Worm (Caenorhabditis elegans): Measurements from ENCODE around the gene sod-5.

DNA sequence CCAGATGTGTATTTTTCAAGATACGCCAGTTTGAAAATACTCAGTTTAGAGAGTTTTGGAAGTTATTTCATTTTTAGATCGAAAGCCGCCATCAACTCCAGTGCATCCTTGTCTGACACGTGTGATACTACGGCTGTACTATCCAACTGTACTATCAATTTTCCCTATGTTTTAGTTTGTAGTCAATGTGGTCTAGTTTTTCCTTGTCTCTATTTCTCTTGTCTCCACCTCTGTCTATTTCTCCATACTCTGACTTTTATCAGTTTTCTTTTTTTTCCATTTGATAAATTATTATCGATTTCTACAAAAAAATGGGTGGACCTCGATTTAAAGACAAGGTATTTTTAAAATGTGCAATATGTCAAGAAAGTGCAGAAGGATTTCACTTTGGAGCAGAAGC is 21.2 kb downstream of the sod-5 start, which contains the start of gene nhr-16:
- no peak for TF ChIP-seq W03F9.2 (tag; optimal IDR thresholded peaks at IDR 0.05)
- TF ChIP-seq him-1 (tag; optimal IDR thresholded peaks at IDR 0.05) = no peak

Data from whole organism, L4/young adult.